Worm (Caenorhabditis elegans) whole organism, young adult: ENCODE data around the gene efhc-1.

Experiments used
- B0336.3 ChIP-seq: fragments of 200-800 bp; sonication (Bioruptor generic); IDR thresholded peaks from 2 replicates; pipeline ENCODE4 v1.3.6; 2022; ENCODE audit warnings: missing genetic modification characterization, missing compliant biosample characterization
- F22D6.2 ChIP-seq: sonication (generic microtip); optimal IDR thresholded peaks from 2 replicates; lab custom pipeline; 2016; ENCODE audit warnings: mild to moderate bottlenecking, missing genetic modification characterization, missing compliant biosample characterization
- F23B12.7 ChIP-seq: sonication (generic microtip); optimal IDR thresholded peaks from 2 replicates; lab custom pipeline; 2017; ENCODE audit warnings: missing genetic modification characterization, mild to moderate bottlenecking, missing compliant biosample characterization, antibody characterized with exemption, moderate library complexity; ENCODE audit not compliant: insufficient read depth
- F49E8.2 ChIP-seq: sonication (generic microtip); optimal IDR thresholded peaks from 3 replicates; lab custom pipeline; 2017; ENCODE audit warnings: missing genetic modification characterization, mild to moderate bottlenecking, missing compliant biosample characterization, antibody characterized with exemption, moderate library complexity; ENCODE audit not compliant: insufficient read depth
- K11D2.4 ChIP-seq: fragments of 200-800 bp; sonication (Bioruptor generic); IDR thresholded peaks from 2 replicates; pipeline ENCODE4 v1.3.6; 2022; ENCODE audit warnings: missing genetic modification reagents, missing genetic modification characterization, missing compliant biosample characterization
- K12H6.12 ChIP-seq: fragments of 200-800 bp; sonication (Bioruptor generic); optimal IDR thresholded peaks from 2 replicates; lab custom pipeline; 2018; ENCODE audit warnings: mild to moderate bottlenecking, missing genetic modification characterization, missing compliant biosample characterization
- Y67H2A.10 ChIP-seq: fragments of 200-800 bp; sonication (Bioruptor generic); conservative IDR thresholded peaks from 2 replicates; pipeline ENCODE4 v1.3.6; 2022; ENCODE audit warnings: missing genetic modification reagents, missing genetic modification characterization, missing compliant biosample characterization
- Y79H2A.3 ChIP-seq: fragments of 200-800 bp; sonication (Bioruptor generic); conservative IDR thresholded peaks from 2 replicates; pipeline ENCODE4 v1.3.6; 2022; ENCODE audit warnings: missing genetic modification reagents, missing genetic modification characterization, missing compliant biosample characterization
- ZK185.1 ChIP-seq: sonication (generic microtip); optimal IDR thresholded peaks from 2 replicates; lab custom pipeline; 2016; ENCODE audit warnings: mild to moderate bottlenecking, missing genetic modification characterization, missing compliant biosample characterization; ENCODE audit not compliant: poor library complexity, severe bottlenecking
- atf-7 ChIP-seq: sonication (generic microtip); optimal IDR thresholded peaks from 2 replicates; lab custom pipeline; 2017; ENCODE audit warnings: mild to moderate bottlenecking, missing genetic modification characterization, missing compliant biosample characterization
- attf-5 ChIP-seq: fragments of 200-800 bp; sonication (Bioruptor generic); optimal IDR thresholded peaks from 2 replicates; lab custom pipeline; 2018; ENCODE audit warnings: mild to moderate bottlenecking, missing genetic modification characterization, missing compliant biosample characterization
- cebp-1 ChIP-seq, 2 experiments: fragments of 200-800 bp in 1 of 2; sonication (Bioruptor generic) in 1 of 2; sonication (generic microtip) in 1 of 2; IDR thresholded peaks in 1 of 2; optimal IDR thresholded peaks in 1 of 2; 2 replicates each; pipeline versions ENCODE4 v1.3.6 to Lab custom; 2017 to 2022; ENCODE audit warnings: missing compliant biosample characterization in 2 of 2, missing genetic modification characterization in 2 of 2, mild to moderate bottlenecking in 1 of 2, missing genetic modification reagents in 1 of 2, moderate library complexity in 1 of 2
- cebp-2 ChIP-seq: fragments of 200-800 bp; sonication (Bioruptor generic); IDR thresholded peaks from 2 replicates; pipeline ENCODE4 v1.3.6; 2022; ENCODE audit warnings: missing genetic modification characterization, missing compliant biosample characterization
- ceh-91 ChIP-seq: fragments of 200-800 bp; sonication (Bioruptor generic); IDR thresholded peaks from 2 replicates; pipeline ENCODE4 v1.3.6; 2022; ENCODE audit warnings: missing genetic modification reagents, missing genetic modification characterization, missing compliant biosample characterization
- ets-4 ChIP-seq: fragments of 200-800 bp; sonication (Bioruptor generic); optimal IDR thresholded peaks from 2 replicates; lab custom pipeline; 2018; ENCODE audit warnings: mild to moderate bottlenecking, missing genetic modification characterization, missing compliant biosample characterization
- gei-17 ChIP-seq: fragments of 200-800 bp; sonication (Bioruptor generic); optimal IDR thresholded peaks from 2 replicates; lab custom pipeline; 2018; ENCODE audit warnings: mild to moderate bottlenecking, missing genetic modification characterization, missing compliant biosample characterization
- hmg-1.2 ChIP-seq: fragments of 200-800 bp; sonication (Bioruptor generic); IDR thresholded peaks from 2 replicates; pipeline ENCODE4 v1.3.6; 2022; ENCODE audit warnings: missing genetic modification reagents, missing genetic modification characterization, missing compliant biosample characterization
- let-526 ChIP-seq: fragments of 200-800 bp; sonication (Bioruptor generic); IDR thresholded peaks from 2 replicates; pipeline ENCODE4 v1.3.6; 2022; ENCODE audit warnings: missing genetic modification reagents, missing genetic modification characterization, missing compliant biosample characterization
- let-607 ChIP-seq, 2 experiments: fragments of 200-800 bp in 1 of 2; sonication (Bioruptor generic) in 1 of 2; sonication (generic microtip) in 1 of 2; optimal IDR thresholded peaks; 2 replicates each; lab custom pipeline; 2016 to 2018; ENCODE audit warnings: mild to moderate bottlenecking in 2 of 2, missing compliant biosample characterization in 2 of 2, missing genetic modification characterization in 2 of 2, moderate library complexity in 2 of 2, missing genotype in 1 of 2
- lin-40 ChIP-seq: sonication (generic microtip); optimal IDR thresholded peaks from 2 replicates; lab custom pipeline; 2016; ENCODE audit warnings: missing genetic modification characterization, mild to moderate bottlenecking, missing compliant biosample characterization, missing genotype, missing genetic modification reagents
- lin-54 ChIP-seq: fragments of 200-800 bp; sonication (Bioruptor generic); optimal IDR thresholded peaks from 2 replicates; lab custom pipeline; 2018; ENCODE audit warnings: mild to moderate bottlenecking, missing genetic modification characterization, missing compliant biosample characterization
- lsl-1 ChIP-seq: fragments of 200-800 bp; sonication (Bioruptor generic); optimal IDR thresholded peaks from 2 replicates; lab custom pipeline; 2018; ENCODE audit warnings: mild to moderate bottlenecking, missing genetic modification characterization, moderate library complexity, missing compliant biosample characterization
- mcd-1 ChIP-seq: fragments of 200-800 bp; sonication (Bioruptor generic); IDR thresholded peaks from 2 replicates; pipeline ENCODE4 v1.3.6; 2022; ENCODE audit warnings: missing genetic modification reagents, missing genetic modification characterization, missing compliant biosample characterization
- mxl-1 ChIP-seq: sonication (generic microtip); optimal IDR thresholded peaks from 2 replicates; lab custom pipeline; 2016; ENCODE audit warnings: missing genetic modification characterization, missing compliant biosample characterization
- nfya-2 ChIP-seq: fragments of 200-800 bp; sonication (Bioruptor generic); IDR thresholded peaks from 2 replicates; pipeline ENCODE4 v1.3.6; 2022; ENCODE audit warnings: missing genetic modification reagents, missing genetic modification characterization, missing compliant biosample characterization
- nhr-27 ChIP-seq: fragments of 200-800 bp; sonication (Bioruptor generic); optimal IDR thresholded peaks from 2 replicates; lab custom pipeline; 2018; ENCODE audit warnings: mild to moderate bottlenecking, missing genetic modification characterization, moderate library complexity, missing compliant biosample characterization
- nhr-80 ChIP-seq: sonication (generic microtip); optimal IDR thresholded peaks from 2 replicates; lab custom pipeline; 2016; ENCODE audit warnings: missing genetic modification characterization, missing compliant biosample characterization
- nhr-90 ChIP-seq: sonication (generic microtip); optimal IDR thresholded peaks from 2 replicates; lab custom pipeline; 2016; ENCODE audit warnings: missing genotype, mild to moderate bottlenecking, missing genetic modification characterization, missing compliant biosample characterization
- pha-4 ChIP-seq: fragments of 150-350 bp; sonication (generic microtip); optimal IDR thresholded peaks from 2 replicates; lab custom pipeline; 2014; ENCODE audit warnings: missing biosample characterization, missing genetic modification reagents, missing genetic modification characterization
- rpc-1 ChIP-seq, 2 experiments: fragments of 150-350 bp in 1 of 2; sonication (generic microtip) in 1 of 2; optimal IDR thresholded peaks; 2 replicates each; lab custom pipeline; 2014 to 2018; ENCODE audit warnings: missing biosample characterization in 1 of 2, missing genetic modification characterization in 1 of 2, missing genetic modification reagents in 1 of 2, missing genotype in 1 of 2
- sea-2 ChIP-seq: fragments of 200-800 bp; sonication (Bioruptor generic); IDR thresholded peaks from 2 replicates; pipeline ENCODE4 v1.3.6; 2022; ENCODE audit warnings: missing genetic modification characterization, missing compliant biosample characterization
- snpc-1.3 ChIP-seq: sonication (generic microtip); optimal IDR thresholded peaks from 2 replicates; lab custom pipeline; 2017; ENCODE audit warnings: missing genetic modification characterization, mild to moderate bottlenecking, missing compliant biosample characterization, antibody characterized with exemption, moderate library complexity, missing genotype, missing genetic modification reagents; ENCODE audit not compliant: insufficient read depth
- snpc-4 ChIP-seq, 5 experiments: fragments of 150-350 bp in 1 of 5; sonication (generic microtip) in 4 of 5; optimal IDR thresholded peaks; 2 replicates each; lab custom pipeline; 2014 to 2018; ENCODE audit warnings: missing genetic modification characterization in 5 of 5, missing biosample characterization in 3 of 5, antibody characterized with exemption in 2 of 5, mild to moderate bottlenecking in 2 of 5, missing compliant biosample characterization in 2 of 5, missing genotype in 2 of 5, moderate library complexity in 2 of 5, missing genetic modification reagents in 1 of 5
- tbp1 ChIP-seq: fragments of 200-800 bp; sonication (Bioruptor generic); optimal IDR thresholded peaks from 2 replicates; lab custom pipeline; 2018; ENCODE audit warnings: mild to moderate bottlenecking, missing genetic modification characterization, missing compliant biosample characterization
- unc-62 ChIP-seq: fragments of 150-350 bp; optimal IDR thresholded peaks from 2 replicates; lab custom pipeline; 2014; ENCODE audit warnings: missing biosample characterization, missing genetic modification reagents, missing genetic modification characterization
- zfh-2 ChIP-seq: fragments of 200-800 bp; sonication (Bioruptor generic); conservative IDR thresholded peaks from 2 replicates; pipeline ENCODE4 v1.3.6; 2022; ENCODE audit warnings: missing genetic modification reagents, missing genetic modification characterization, missing compliant biosample characterization
- ztf-26 ChIP-seq: sonication (generic microtip); optimal IDR thresholded peaks from 2 replicates; lab custom pipeline; 2017; ENCODE audit warnings: missing genetic modification characterization, missing compliant biosample characterization
- ztf-28 ChIP-seq: fragments of 200-800 bp; sonication (Bioruptor generic); IDR thresholded peaks from 2 replicates; pipeline ENCODE4 v1.3.6; 2022; ENCODE audit warnings: missing genetic modification reagents, missing genetic modification characterization, missing compliant biosample characterization

Gene efhc-1

DNA sequence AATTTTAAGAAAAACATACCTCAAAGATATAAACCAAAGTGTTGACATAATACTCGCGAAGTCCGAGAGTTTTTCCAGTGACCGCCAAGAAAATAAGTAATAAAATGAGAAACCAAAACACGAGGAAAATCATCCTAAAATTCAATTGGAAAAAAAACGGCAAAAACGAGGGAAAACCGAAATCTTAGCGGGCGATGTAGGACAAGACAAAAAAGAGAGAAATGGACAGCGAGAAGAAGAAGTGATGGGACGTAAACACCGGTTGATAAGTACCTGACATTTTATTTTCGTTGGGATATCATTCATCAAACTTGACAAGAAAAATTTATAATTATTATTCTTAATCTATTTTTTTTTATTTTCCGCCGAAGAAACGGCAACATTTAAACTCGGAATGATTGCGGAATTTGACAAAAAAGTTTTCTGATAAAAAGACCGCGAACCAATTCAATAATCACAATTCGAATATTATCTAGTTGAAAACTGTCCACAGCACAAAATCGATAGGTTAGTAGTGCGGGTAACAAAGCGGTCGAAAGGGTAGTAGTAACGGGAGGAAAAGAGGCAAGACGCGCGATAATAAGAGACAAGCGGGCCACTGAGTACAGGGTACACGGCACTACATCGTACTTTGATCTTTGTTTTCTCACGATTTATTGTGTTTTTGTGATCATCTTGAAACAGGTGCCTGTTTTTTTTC lies 30.7 kb upstream of the efhc-1 start, which contains the start of gene acl-5:
Gene acl-5, minus strand, starts transcription at position 134 of the 700 bp plus-strand sequence.
- peak; percentile 50 for TF ChIP-seq nhr-80 (tag; lab: Kevin White, UChicago)
- TF ChIP-seq F23B12.7 (tag; lab: Kevin White, UChicago) = peak; percentile 1
- TF ChIP-seq attf-5 (GFP tag; lab: Kevin White, UChicago) = no peak
- no peak for TF ChIP-seq tbp1

DNA sequence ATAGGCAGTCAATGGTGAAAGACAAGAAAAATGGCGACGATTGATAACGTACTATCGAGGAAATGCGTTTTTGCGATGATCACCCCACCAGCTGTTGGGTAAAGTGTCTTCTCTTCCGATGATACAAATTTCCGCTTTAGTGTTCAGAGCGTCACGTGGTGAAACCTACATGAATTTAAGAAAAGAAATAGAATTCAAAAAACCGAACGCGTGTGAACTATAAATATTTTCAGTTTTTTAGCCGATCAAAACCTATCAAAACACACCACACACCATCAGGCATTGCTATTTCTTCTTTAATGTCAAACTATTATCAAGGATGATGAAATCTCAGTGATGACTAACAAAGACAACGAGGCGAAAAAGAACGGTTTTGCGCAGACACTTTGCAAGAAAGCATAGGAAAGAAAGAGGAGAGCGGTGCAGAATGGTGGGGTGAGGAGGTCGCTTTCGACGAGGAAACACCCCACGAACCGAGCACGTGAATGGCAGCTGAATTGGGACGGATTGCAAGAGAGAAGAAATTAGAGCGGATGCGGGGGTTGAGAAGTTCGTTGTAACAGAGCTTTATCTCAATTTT lies 26.1 kb upstream of the efhc-1 start:
- TF ChIP-seq lsl-1 (GFP tag; lab: Kevin White, UChicago) (no peak), lin-40 (tag; lab: Kevin White, UChicago) (peak; percentile 55), unc-62 (GFP tag; lab: Kevin White, UChicago) (peak; percentile 47), ztf-26 (tag; lab: Kevin White, UChicago) (peak; percentile 56), K12H6.12 (tag; lab: Kevin White, UChicago) (peak; percentile 22), mcd-1 (GFP tag; lab: Robert Waterston, UW) (0 out of 2 replicates have a peak, but pooled peaks have one; percentile 7), snpc-4 (GFP tag; optimal IDR thresholded peaks at IDR 0.05; lab: Kevin White, UChicago) (no peak), snpc-4 (tag; optimal IDR thresholded peaks at IDR 0.05; lab: Kevin White, UChicago) (no peak), zfh-2 (GFP tag; lab: Robert Waterston, UW) (peak; percentile 78), hmg-1.2 (no peak), cebp-2 (GFP tag; lab: Robert Waterston, UW) (no peak), snpc-1.3 (tag; lab: Kevin White, UChicago) (no peak), atf-7 (tag; lab: Kevin White, UChicago) (peak; percentile 48), K11D2.4 (GFP tag; lab: Robert Waterston, UW) (peak; percentile 38; the same call in 1 of the 2 replicates), let-607 (tag; optimal IDR thresholded peaks at IDR 0.05; lab: Kevin White, UChicago) (peak in 1 of 2 experiments; percentile 3), nhr-80 (tag; lab: Kevin White, UChicago) (peak; percentile 81), nfya-2 (GFP tag; lab: Robert Waterston, UW) (no peak), gei-17 (GFP tag; lab: Kevin White, UChicago) (peak; percentile 23), cebp-1 (GFP tag; IDR thresholded peaks at IDR 0.05; lab: Robert Waterston, UW) (peak; percentile 75), cebp-1 (tag; optimal IDR thresholded peaks at IDR 0.05; lab: Kevin White, UChicago) (peak; percentile 89), F22D6.2 (tag; lab: Kevin White, UChicago) (peak; percentile 4), B0336.3 (GFP tag; lab: Robert Waterston, UW) (peak; percentile 31; the same call in 1 of the 2 replicates)

DNA sequence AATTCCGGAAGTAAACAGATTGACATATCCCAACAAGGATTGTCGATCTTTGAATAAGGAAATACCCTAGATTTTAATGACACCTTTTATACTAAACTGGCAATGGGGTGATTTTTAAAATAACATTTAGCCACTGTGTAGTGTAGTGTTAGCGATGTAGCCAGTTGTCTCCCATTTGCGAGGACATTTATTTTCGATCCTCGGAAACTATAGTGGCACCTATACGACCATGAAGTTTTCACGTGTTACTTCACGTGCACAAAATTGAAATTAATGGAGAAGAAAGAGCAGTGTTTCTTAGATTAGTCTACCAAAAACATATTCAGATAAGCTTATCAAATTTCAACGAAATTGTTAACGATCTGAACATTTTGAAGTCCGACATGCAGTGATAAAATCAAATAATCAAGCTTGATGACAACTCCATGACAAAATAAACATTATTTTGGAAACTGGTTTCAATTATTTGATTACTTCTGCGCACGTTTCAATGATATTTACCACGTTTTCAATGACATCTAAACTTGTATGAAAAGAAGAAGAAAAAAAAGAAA lies 24.8 kb upstream of the efhc-1 start, which contains the start of gene R07E3.4:
Gene R07E3.4, minus strand, starts transcription at position 51 of the 554 bp plus-strand sequence.
- TF ChIP-seq ets-4 (GFP tag; lab: Kevin White, UChicago) (no peak), nhr-80 (tag; lab: Kevin White, UChicago) (peak; percentile 34)

DNA sequence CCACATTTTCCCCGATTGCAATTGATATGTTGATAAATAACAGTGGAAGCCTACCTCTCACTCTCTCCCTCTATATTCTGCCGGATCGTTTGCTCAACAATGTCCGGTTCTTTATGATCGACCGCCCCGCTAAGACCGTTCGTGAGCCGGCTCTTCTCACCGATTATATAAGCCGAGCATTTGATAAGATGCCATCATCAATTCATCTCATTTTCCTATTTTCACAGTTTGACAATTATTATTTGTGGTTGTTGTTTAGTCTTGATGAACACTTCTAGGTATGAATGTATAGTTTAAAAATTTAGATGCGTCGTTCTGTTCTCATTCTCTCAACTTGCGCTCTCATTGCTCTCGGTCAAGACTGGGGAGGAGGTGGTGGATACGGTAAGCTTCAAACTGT lies 22.0 kb upstream of the efhc-1 start, which contains the start of gene idpa-3:
Gene idpa-3, plus strand, starts transcription at position 301 of the 400 bp plus-strand sequence.
- TF ChIP-seq F49E8.2 (tag; lab: Kevin White, UChicago) = no peak
- TF ChIP-seq nfya-2 (GFP tag; lab: Robert Waterston, UW) = no peak
- no peak for TF ChIP-seq let-526 (GFP tag; lab: Robert Waterston, UW)
- TF ChIP-seq Y67H2A.10 (GFP tag; lab: Robert Waterston, UW) = no peak
- no peak for TF ChIP-seq lin-54 (GFP tag; lab: Kevin White, UChicago)
- TF ChIP-seq nhr-90 (tag; lab: Kevin White, UChicago) = no peak
- TF ChIP-seq sea-2 (GFP tag; lab: Robert Waterston, UW) = no peak
- no peak for TF ChIP-seq Y79H2A.3 (GFP tag; lab: Robert Waterston, UW)
- TF ChIP-seq ztf-28 (GFP tag; lab: Robert Waterston, UW) = no peak
- TF ChIP-seq rpc-1 (optimal IDR thresholded peaks at IDR 0.05; lab: Kevin White, UChicago) = no peak
- no peak for TF ChIP-seq rpc-1 (tag; optimal IDR thresholded peaks at IDR 0.05; lab: Kevin White, UChicago)
- no peak for TF ChIP-seq ZK185.1 (tag; lab: Kevin White, UChicago)
- TF ChIP-seq mxl-1 (tag; lab: Kevin White, UChicago) = no peak
- no peak for TF ChIP-seq ceh-91 (GFP tag; lab: Robert Waterston, UW)
- TF ChIP-seq nhr-27 = no peak
- TF ChIP-seq pha-4 = no peak
